Worm (Caenorhabditis elegans): ENCODE results near the gene sre-44.
A peak's percentile ranks its signal among the peaks of the same experiment; 100 is the strongest.

The sre-44 gene

ce11 chrII:13919100-13919499 is 30.3 kb upstream of the sre-44 start:
- TF ChIP-seq set-16 (GFP tag; IDR thresholded peaks at IDR 0.05) (peak; percentile 67), F10B5.3 (tag; optimal IDR thresholded peaks at IDR 0.05) (no peak)

ce11 chrII:13924909-13925308 is 24.5 kb upstream of the sre-44 start, which contains the start of gene mltn-5:
TSS of gene mltn-5 (plus strand) at chrII:13925209.
- TF ChIP-seq ctbp-1 (GFP tag; IDR thresholded peaks at IDR 0.05) (no peak), mdt-29 (GFP tag; IDR thresholded peaks at IDR 0.05) (no peak), snpc-1.2 (GFP tag; IDR thresholded peaks at IDR 0.05) (no peak), egl-43 (GFP tag; IDR thresholded peaks at IDR 0.05) (no peak), daf-19 (GFP tag; conservative IDR thresholded peaks at IDR 0.05) (no peak), gei-8 (GFP tag; optimal IDR thresholded peaks at IDR 0.05) (no peak), Y75B8A.6 (GFP tag; IDR thresholded peaks at IDR 0.05) (no peak), dmd-6 (GFP tag; IDR thresholded peaks at IDR 0.05) (no peak), ceh-32 (tag; optimal IDR thresholded peaks at IDR 0.05; ENCODE audit: poor library complexity) (no peak), egl-27 (tag; optimal IDR thresholded peaks at IDR 0.05) (no peak), R02D3.7 (tag; optimal IDR thresholded peaks at IDR 0.05) (no peak), nhr-48 (tag; optimal IDR thresholded peaks at IDR 0.05) (no peak), F37D6.2 (tag; optimal IDR thresholded peaks at IDR 0.05) (no peak), lin-13 (GFP tag; optimal IDR thresholded peaks at IDR 0.05) (no peak)

ce11 chrII:13931944-13932343 is 17.4 kb upstream of the sre-44 start, which contains the start of gene hot-3:
TSS of gene hot-3 (minus strand) at chrII:13932044.
- TF ChIP-seq ceh-32 (tag; optimal IDR thresholded peaks at IDR 0.05; ENCODE audit: poor library complexity) (no peak), hif-1 (tag; optimal IDR thresholded peaks at IDR 0.05) (no peak), nhr-76 (tag; optimal IDR thresholded peaks at IDR 0.05) (no peak), dmd-8 (GFP tag; IDR thresholded peaks at IDR 0.05) (no peak), aha-1 (tag) (no peak), Y5F2A.4 (GFP tag; optimal IDR thresholded peaks at IDR 0.05) (no peak), unc-62 (GFP tag; optimal IDR thresholded peaks at IDR 0.05 in 1 of 2) (no peak), unc-62 (tag; optimal IDR thresholded peaks at IDR 0.05) (no peak), lin-38 (GFP tag; IDR thresholded peaks at IDR 0.05) (no peak), unc-39 (tag; optimal IDR thresholded peaks at IDR 0.05) (no peak), ztf-7 (tag; optimal IDR thresholded peaks at IDR 0.05) (no peak), dmd-6 (GFP tag; IDR thresholded peaks at IDR 0.05) (no peak), lir-3 (tag; optimal IDR thresholded peaks at IDR 0.05) (no peak), R02D3.7 (tag; optimal IDR thresholded peaks at IDR 0.05) (no peak), mes-2 (tag; optimal IDR thresholded peaks at IDR 0.05; ENCODE audit: poor library complexity, severe bottlenecking) (no peak), lin-13 (GFP tag; optimal IDR thresholded peaks at IDR 0.05) (no peak), nhr-102 (tag; optimal IDR thresholded peaks at IDR 0.05) (no peak)

ce11 chrII:13933534-13933933 is 15.9 kb upstream of the sre-44 start:
- TF ChIP-seq aha-1 (tag) (peak; percentile 9), hlh-30 (tag; optimal IDR thresholded peaks at IDR 0.05; ENCODE audit: insufficient read depth) (no peak)

- no peak for TF ChIP-seq F26F4.8 (GFP tag; conservative IDR thresholded peaks at IDR 0.05)
- TF ChIP-seq unc-62 (GFP tag; optimal IDR thresholded peaks at IDR 0.05 in 1 of 2), result peak in 1 of 2 experiments; percentile 23
- TF ChIP-seq unc-62 (tag; optimal IDR thresholded peaks at IDR 0.05), result no peak
- peak; percentile 90 for TF ChIP-seq aha-1 (tag)
These were observed 13.5 kb upstream of the sre-44 start for ce11 chrII:13935907-13936306.

- TF ChIP-seq nhr-111 (GFP tag; optimal IDR thresholded peaks at IDR 0.05), result no peak
- TF ChIP-seq D1046.2 (GFP tag; IDR thresholded peaks at IDR 0.05), result peak; percentile 52; the same call in 1 of the 2 replicates
- TF ChIP-seq nhr-10 (tag; optimal IDR thresholded peaks at IDR 0.05), result no peak
- peak; percentile 11; the same call in 1 of the 2 replicates for TF ChIP-seq nhr-42 (GFP tag; IDR thresholded peaks at IDR 0.05)
- peak in 1 of 2 experiments; percentile 18 for TF ChIP-seq unc-62 (GFP tag; optimal IDR thresholded peaks at IDR 0.05 in 1 of 2)
- no peak for TF ChIP-seq unc-62 (tag; optimal IDR thresholded peaks at IDR 0.05)
- peak; percentile 47 for TF ChIP-seq ceh-28 (tag; optimal IDR thresholded peaks at IDR 0.05)
- TF ChIP-seq cey-2 (tag; optimal IDR thresholded peaks at IDR 0.05; ENCODE audit: borderline replicate concordance, insufficient read depth), result no peak
- no peak for TF ChIP-seq vab-7 (GFP tag; IDR thresholded peaks at IDR 0.05)
- no peak for TF ChIP-seq ces-1 (GFP tag; optimal IDR thresholded peaks at IDR 0.05)
- peak; percentile 82 for TF ChIP-seq set-16 (GFP tag; IDR thresholded peaks at IDR 0.05)
These were observed 11.1 kb upstream of the sre-44 start for ce11 chrII:13938290-13938689.
